Worm (Caenorhabditis elegans): ENCODE measurements around the gene kdin-1.

kdin-1 gene

DNA sequence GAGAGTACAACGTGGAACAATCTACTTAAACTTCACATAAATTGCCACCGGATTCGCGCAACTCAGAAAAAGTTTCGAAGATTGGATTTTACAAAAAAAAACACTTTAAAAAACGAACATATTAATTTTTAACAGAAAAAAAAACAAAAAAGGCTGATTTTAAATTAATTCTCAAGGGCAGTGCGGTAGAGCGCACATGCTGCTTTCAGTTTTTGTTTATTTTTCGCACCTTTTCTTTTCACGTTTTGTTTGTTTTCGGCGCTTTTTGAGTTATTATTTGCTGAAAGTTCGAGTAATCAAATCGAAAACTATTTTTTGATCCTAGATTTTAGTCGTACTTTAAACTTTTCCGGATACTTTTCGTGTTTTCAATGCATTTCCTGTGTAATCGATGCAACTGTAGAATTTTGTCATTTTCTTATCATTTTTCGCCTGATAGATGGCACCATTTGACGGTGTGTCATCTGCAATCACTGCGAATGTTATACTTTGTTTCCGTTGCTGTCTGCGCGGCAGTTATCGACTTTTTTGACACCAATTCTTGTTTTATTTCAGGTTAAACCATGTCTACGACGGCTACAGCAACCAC, 18.4 kb upstream of the kdin-1 start, which contains the start of gene F13H10.8:
Gene F13H10.8 (plus strand): TSS at position 556 of the 589 bp plus-strand sequence.
- no peak for TF ChIP-seq ctbp-1 (GFP tag; IDR thresholded peaks at IDR 0.05)
- TF ChIP-seq spr-3 (GFP tag; optimal IDR thresholded peaks at IDR 0.05) = no peak
- TF ChIP-seq nhr-28 (tag; optimal IDR thresholded peaks at IDR 0.05) = peak; percentile 69
- no peak for TF ChIP-seq daf-16 (GFP tag; optimal IDR thresholded peaks at IDR 0.05)
- peak; percentile 66 for TF ChIP-seq daf-16 (tag; optimal IDR thresholded peaks at IDR 0.05)
- no peak for TF ChIP-seq ces-1 (GFP tag; optimal IDR thresholded peaks at IDR 0.05)
- peak; percentile 76 for TF ChIP-seq dmd-6 (GFP tag; IDR thresholded peaks at IDR 0.05)
- no peak for TF ChIP-seq lin-13 (GFP tag; optimal IDR thresholded peaks at IDR 0.05)
- no peak for TF ChIP-seq F37D6.2 (tag; optimal IDR thresholded peaks at IDR 0.05)
- TF ChIP-seq nhr-77 (tag; optimal IDR thresholded peaks at IDR 0.05) = peak; percentile 3
- TF ChIP-seq unc-130 (GFP tag; optimal IDR thresholded peaks at IDR 0.05) = no peak
- peak in 1 of 2 experiments; percentile 38 for TF ChIP-seq lsy-2 (tag; optimal IDR thresholded peaks at IDR 0.05)
- no peak for TF ChIP-seq Y105C5A.15 (GFP tag; IDR thresholded peaks at IDR 0.05)
- peak; percentile 69 for TF ChIP-seq hlh-11 (tag; optimal IDR thresholded peaks at IDR 0.05)
- TF ChIP-seq pqm-1 (tag; optimal IDR thresholded peaks at IDR 0.05) = peak; percentile 58
- no peak for TF ChIP-seq tra-1 (GFP tag; IDR thresholded peaks at IDR 0.05)
- peak; percentile 92 for TF ChIP-seq lin-38 (GFP tag; IDR thresholded peaks at IDR 0.05)
- no peak for TF ChIP-seq ztf-7 (tag; optimal IDR thresholded peaks at IDR 0.05)
- TF ChIP-seq mdt-29 (GFP tag; IDR thresholded peaks at IDR 0.05) = no peak
- TF ChIP-seq dve-1 (tag; optimal IDR thresholded peaks at IDR 0.05; ENCODE audit: insufficient read depth) = peak; percentile 66
- no peak for TF ChIP-seq ceh-32 (tag; optimal IDR thresholded peaks at IDR 0.05; ENCODE audit: poor library complexity)
- no peak for TF ChIP-seq cey-2 (tag; optimal IDR thresholded peaks at IDR 0.05; ENCODE audit: borderline replicate concordance, insufficient read depth)
- TF ChIP-seq sdz-12 (GFP tag; optimal IDR thresholded peaks at IDR 0.05) = no peak
- no peak for TF ChIP-seq tag-97 (GFP tag; IDR thresholded peaks at IDR 0.05)
- TF ChIP-seq mxl-3 (GFP tag; optimal IDR thresholded peaks at IDR 0.05) = peak; percentile 7
- TF ChIP-seq set-16 (GFP tag; IDR thresholded peaks at IDR 0.05) = no peak
- TF ChIP-seq egl-27 (tag; optimal IDR thresholded peaks at IDR 0.05) = no peak
- TF ChIP-seq hlh-30 (tag; optimal IDR thresholded peaks at IDR 0.05; ENCODE audit: insufficient read depth) = peak; percentile 30
- TF ChIP-seq php-3 (GFP tag; IDR thresholded peaks at IDR 0.05) = peak; percentile 47; the same call in 1 of the 2 replicates
- TF ChIP-seq ZK546.5 (tag; optimal IDR thresholded peaks at IDR 0.05) = no peak
- no peak for TF ChIP-seq ceh-82 (tag; optimal IDR thresholded peaks at IDR 0.05)
- TF ChIP-seq T26A8.4 (GFP tag; IDR thresholded peaks at IDR 0.05) = no peak
- no peak for TF ChIP-seq T20F7.1 (GFP tag; optimal IDR thresholded peaks at IDR 0.05)
- TF ChIP-seq zip-11 (GFP tag; IDR thresholded peaks at IDR 0.05) = no peak
- TF ChIP-seq mes-2 (tag; optimal IDR thresholded peaks at IDR 0.05; ENCODE audit: poor library complexity, severe bottlenecking) = peak; percentile 32
- peak; percentile 21 for TF ChIP-seq mep-1 (tag; optimal IDR thresholded peaks at IDR 0.05)
- TF ChIP-seq ceh-44 (GFP tag; IDR thresholded peaks at IDR 0.05) = no peak
- TF ChIP-seq mdl-1 (tag; optimal IDR thresholded peaks at IDR 0.05) = peak in 1 of 2 experiments; percentile 44
- TF ChIP-seq lin-1 (GFP tag; IDR thresholded peaks at IDR 0.05) = 0 out of 2 replicates have a peak, but pooled peaks have one; percentile 51
- TF ChIP-seq mxl-2 (GFP tag; conservative IDR thresholded peaks at IDR 0.05) = no peak
- no peak for TF ChIP-seq nhr-11 (tag; optimal IDR thresholded peaks at IDR 0.05)
- 0 out of 2 replicates have a peak, but pooled peaks have one; percentile 8 for TF ChIP-seq pha-4 (GFP tag; IDR thresholded peaks at IDR 0.05)
- peak; percentile 85 for TF ChIP-seq pha-4 (tag; optimal IDR thresholded peaks at IDR 0.05)
